Worm (Caenorhabditis elegans): ENCODE results near the gene ufbp-1.
A peak's percentile ranks its signal among the peaks of the same experiment; 100 is the strongest.

Gene ufbp-1

ce11 chrIII:8417968-8418267, 25.5 kb downstream of the ufbp-1 start, which contains the start of gene sor-1:
Gene sor-1 (plus strand): TSS chrIII:8418168.
- TF ChIP-seq ceh-43 (GFP tag; optimal IDR thresholded peaks at IDR 0.05) (no peak), pha-4 (tag; optimal IDR thresholded peaks at IDR 0.05) (no peak), blmp-1 (tag; optimal IDR thresholded peaks at IDR 0.05) (no peak), lin-32 (GFP tag; optimal IDR thresholded peaks at IDR 0.05) (no peak), ztf-11 (tag; optimal IDR thresholded peaks at IDR 0.05) (no peak), sptf-1 (tag; optimal IDR thresholded peaks at IDR 0.05) (no peak), tbx-8 (GFP tag; optimal IDR thresholded peaks at IDR 0.05) (no peak), bed-3 (GFP tag; optimal IDR thresholded peaks at IDR 0.05) (no peak), nhr-12 (tag; optimal IDR thresholded peaks at IDR 0.05) (no peak), ceh-83 (GFP tag; optimal IDR thresholded peaks at IDR 0.05) (no peak), ces-1 (GFP tag; optimal IDR thresholded peaks at IDR 0.05) (no peak), M03D4.4 (tag; optimal IDR thresholded peaks at IDR 0.05) (no peak), mab-5 (tag; optimal IDR thresholded peaks at IDR 0.05) (no peak), snpc-4 (tag; optimal IDR thresholded peaks at IDR 0.05) (no peak), mls-2 (tag; optimal IDR thresholded peaks at IDR 0.05) (no peak), flh-1 (GFP tag; optimal IDR thresholded peaks at IDR 0.05) (no peak), nhr-76 (tag; optimal IDR thresholded peaks at IDR 0.05) (no peak), unc-120 (tag; optimal IDR thresholded peaks at IDR 0.05; ENCODE audit: poor library complexity, severe bottlenecking) (no peak)

ce11 chrIII:8417192-8417967, 26.0 kb downstream of the ufbp-1 start:
- TF ChIP-seq unc-39 (tag; optimal IDR thresholded peaks at IDR 0.05): peak; percentile 78
- TF ChIP-seq lin-13 (tag; optimal IDR thresholded peaks at IDR 0.05): peak; percentile 64
- peak; percentile 83 for TF ChIP-seq mls-2 (tag; optimal IDR thresholded peaks at IDR 0.05)
- peak; percentile 81 for TF ChIP-seq ztf-11 (tag; optimal IDR thresholded peaks at IDR 0.05)
- no peak for TF ChIP-seq tbx-8 (GFP tag; optimal IDR thresholded peaks at IDR 0.05)
- no peak for TF ChIP-seq lin-32 (GFP tag; optimal IDR thresholded peaks at IDR 0.05)
- peak; percentile 96 for TF ChIP-seq ces-1 (GFP tag; optimal IDR thresholded peaks at IDR 0.05)
- TF ChIP-seq drap-1 (GFP tag; optimal IDR thresholded peaks at IDR 0.05): peak; percentile 44
- TF ChIP-seq nhr-2 (tag; optimal IDR thresholded peaks at IDR 0.05): peak; percentile 13
- peak; percentile 98 for TF ChIP-seq unc-62 (GFP tag; optimal IDR thresholded peaks at IDR 0.05)
- peak; percentile 61 for TF ChIP-seq nhr-12 (tag; optimal IDR thresholded peaks at IDR 0.05)
- peak; percentile 96 for TF ChIP-seq lsy-2 (tag; optimal IDR thresholded peaks at IDR 0.05)
- no peak for TF ChIP-seq bed-3 (GFP tag; optimal IDR thresholded peaks at IDR 0.05)
- peak; percentile 95 for TF ChIP-seq ceh-39 (tag; optimal IDR thresholded peaks at IDR 0.05)
- peak; percentile 46 for TF ChIP-seq mab-5 (tag; optimal IDR thresholded peaks at IDR 0.05)
- TF ChIP-seq nhr-237 (tag; optimal IDR thresholded peaks at IDR 0.05): peak; percentile 75
- TF ChIP-seq blmp-1 (tag; optimal IDR thresholded peaks at IDR 0.05): no peak
- TF ChIP-seq snpc-4 (tag; optimal IDR thresholded peaks at IDR 0.05): no peak
- peak; percentile 62 for TF ChIP-seq mep-1 (tag; optimal IDR thresholded peaks at IDR 0.05)
- TF ChIP-seq hlh-1 (tag; optimal IDR thresholded peaks at IDR 0.05): peak; percentile 45
- TF ChIP-seq unc-120 (tag; optimal IDR thresholded peaks at IDR 0.05; ENCODE audit: poor library complexity, severe bottlenecking): peak; percentile 92
- no peak for TF ChIP-seq zip-8 (tag; optimal IDR thresholded peaks at IDR 0.05)
- no peak for TF ChIP-seq flh-1 (GFP tag; optimal IDR thresholded peaks at IDR 0.05)
- TF ChIP-seq pha-4 (tag; optimal IDR thresholded peaks at IDR 0.05): peak; percentile 91
- no peak for TF ChIP-seq cnd-1 (tag; optimal IDR thresholded peaks at IDR 0.05)
- TF ChIP-seq sem-2 (GFP tag; optimal IDR thresholded peaks at IDR 0.05): no peak
- TF ChIP-seq nhr-76 (tag; optimal IDR thresholded peaks at IDR 0.05): no peak
- TF ChIP-seq ceh-83 (GFP tag; optimal IDR thresholded peaks at IDR 0.05): peak; percentile 61
- TF ChIP-seq ham-2 (GFP tag; optimal IDR thresholded peaks at IDR 0.05): peak; percentile 86
- TF ChIP-seq ceh-43 (GFP tag; optimal IDR thresholded peaks at IDR 0.05): peak; percentile 23
- TF ChIP-seq elt-3 (tag; optimal IDR thresholded peaks at IDR 0.05): no peak
- peak; percentile 71 for TF ChIP-seq M03D4.4 (tag; optimal IDR thresholded peaks at IDR 0.05)
- TF ChIP-seq nhr-28 (tag; optimal IDR thresholded peaks at IDR 0.05): no peak
- no peak for TF ChIP-seq elt-1 (tag; optimal IDR thresholded peaks at IDR 0.05; ENCODE audit: borderline replicate concordance, insufficient read depth)
- TF ChIP-seq sptf-1 (tag; optimal IDR thresholded peaks at IDR 0.05): peak; percentile 54

ce11 chrIII:8416871-8417191, 26.6 kb downstream of the ufbp-1 start:
- TF ChIP-seq nhr-2 (tag; optimal IDR thresholded peaks at IDR 0.05): no peak
- TF ChIP-seq zip-8 (tag; optimal IDR thresholded peaks at IDR 0.05): no peak
- TF ChIP-seq sem-2 (GFP tag; optimal IDR thresholded peaks at IDR 0.05): no peak
- peak; percentile 99 for TF ChIP-seq ces-1 (GFP tag; optimal IDR thresholded peaks at IDR 0.05)
- no peak for TF ChIP-seq unc-62 (GFP tag; optimal IDR thresholded peaks at IDR 0.05)
- peak; percentile 37 for TF ChIP-seq blmp-1 (tag; optimal IDR thresholded peaks at IDR 0.05)
